Fruit fly (Drosophila melanogaster): ENCODE data around the gene CG5815.

DNA sequence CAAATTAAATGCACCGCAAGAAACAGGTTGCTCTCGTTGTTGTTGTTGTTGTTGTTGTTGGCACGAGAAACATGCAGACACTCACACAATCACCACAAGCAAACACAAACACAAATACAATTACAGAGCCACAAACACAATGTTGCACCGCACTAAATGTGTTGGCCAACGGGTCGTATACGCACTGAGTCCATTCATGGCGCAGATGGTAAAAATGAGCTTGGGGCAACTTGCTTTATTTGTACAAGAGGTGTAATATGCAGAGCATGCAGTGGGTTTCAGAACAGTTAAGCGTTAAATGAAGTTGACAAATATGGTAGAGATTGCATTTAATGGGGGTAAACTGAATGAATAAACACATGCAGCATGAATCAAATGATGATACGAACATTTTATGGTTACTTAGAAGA lies 25.6 kb downstream of the CG5815 start:
- TF ChIP-seq CG8478 (optimal IDR thresholded peaks at IDR 0.05) (no peak), CTCF (optimal IDR thresholded peaks at IDR 0.05) (no peak)

Measured in S2 (cell line).